Fruit fly (Drosophila melanogaster) whole organism, larva: ENCODE measurements around the gene Cralbp.

Experiments used
- noc ChIP-seq: fragments of 200-800 bp; sonication (Bioruptor generic); optimal IDR thresholded peaks from 3 replicates; lab custom pipeline; 2019; ENCODE audit warnings: missing biosample characterization, mild to moderate bottlenecking, missing genetic modification characterization, moderate library complexity

The Cralbp gene

DNA sequence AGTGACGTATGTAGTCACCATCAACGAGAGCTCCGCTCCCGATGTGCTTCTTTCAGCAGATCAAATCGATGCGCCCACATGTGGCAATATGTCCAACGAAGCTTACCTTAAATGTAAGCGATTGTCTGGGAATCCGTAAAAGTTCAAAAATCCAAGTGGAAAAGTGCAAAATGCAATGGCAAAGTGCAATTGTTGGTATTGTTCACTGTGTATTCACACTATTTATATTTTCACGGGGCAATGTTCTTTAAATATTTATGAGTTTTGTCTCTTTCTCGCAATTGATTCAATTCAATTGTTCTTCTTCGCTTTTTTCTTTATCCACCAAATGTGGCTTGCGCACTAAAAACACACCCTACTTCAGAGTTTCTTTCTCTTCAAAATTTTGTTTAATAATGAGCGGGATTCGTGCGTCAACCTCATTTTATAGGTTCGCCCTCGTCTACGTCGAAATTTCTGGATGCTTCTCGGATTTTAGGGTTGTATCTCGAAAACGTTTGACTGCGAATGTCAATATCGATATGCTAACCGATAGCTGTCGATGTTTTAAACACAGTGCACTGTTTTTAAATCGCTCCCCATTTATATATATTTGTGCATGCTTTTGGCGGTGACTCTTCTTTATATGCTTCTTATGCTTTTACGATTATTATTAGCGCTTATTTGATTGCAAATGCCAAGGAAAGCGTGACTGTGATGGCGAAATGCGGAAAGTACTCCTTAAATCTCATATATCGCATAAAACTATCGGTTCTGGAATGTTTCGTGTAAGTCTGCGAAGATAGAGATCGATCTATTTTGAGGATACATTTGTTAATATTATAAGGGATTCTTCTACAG is 34.6 kb downstream of the Cralbp start, which contains the start of gene DnaJ-1:
Gene DnaJ-1, minus strand, starts transcription at position 450 of the 840 bp plus-strand sequence.
- TF ChIP-seq noc (tag; lab: Kevin White, UChicago): peak; percentile 50

DNA sequence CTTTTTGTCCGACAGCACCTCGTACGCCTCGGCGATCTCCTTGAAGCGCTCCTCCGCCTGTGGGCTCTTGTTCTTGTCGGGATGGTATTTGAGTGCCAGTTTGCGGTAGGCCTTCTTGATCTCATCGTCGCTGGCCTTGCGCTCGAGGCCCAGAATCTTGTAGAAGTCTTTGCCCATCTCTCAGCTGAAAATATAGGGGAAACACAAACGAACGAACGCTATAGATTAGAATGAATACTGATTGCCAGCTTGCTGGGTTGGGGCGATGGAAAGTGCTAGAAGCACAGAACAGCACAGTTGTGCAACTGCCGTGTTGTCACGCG is 35.1 kb downstream of the Cralbp start:
- TF ChIP-seq noc (tag; lab: Kevin White, UChicago): no peak

DNA sequence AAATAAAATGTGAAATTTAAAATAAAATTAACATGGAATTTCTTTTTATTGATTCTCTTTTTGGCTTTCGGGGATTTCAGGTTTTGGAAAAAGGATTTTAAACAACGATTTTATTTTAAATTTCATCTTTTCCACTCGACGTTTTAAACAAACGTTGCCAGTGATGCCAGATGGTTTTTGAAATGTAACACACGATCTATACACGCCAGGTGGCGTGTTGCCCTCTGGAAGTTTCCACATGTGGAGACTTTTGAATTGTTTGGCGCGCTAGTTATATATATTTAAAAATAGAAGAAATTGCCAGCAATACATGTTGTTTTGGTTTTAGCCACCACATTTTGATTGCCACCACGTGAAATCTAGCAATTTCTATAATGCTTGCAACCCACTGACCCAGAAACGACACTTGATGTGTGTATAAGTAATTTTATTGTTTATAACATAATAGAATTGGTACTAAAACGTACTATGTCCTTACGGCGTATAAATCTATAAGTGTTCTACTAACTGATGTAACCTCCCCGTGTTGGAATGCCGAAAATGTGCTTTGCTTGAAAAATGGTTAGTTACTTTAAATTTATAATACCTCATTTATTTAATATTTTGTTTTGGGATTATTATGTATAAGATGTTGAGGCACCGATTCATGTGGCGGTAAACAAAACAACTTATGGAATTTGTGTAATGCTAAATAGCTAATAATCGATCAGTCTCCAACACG is 36.7 kb downstream of the Cralbp start:
- TF ChIP-seq noc (tag; lab: Kevin White, UChicago): no peak
